Fruit fly (Drosophila melanogaster) whole organism, embryonic: Measurements from ENCODE around the gene MtnE.

Experiments
- Ada2b ChIP-seq: fragments of 200-800 bp; sonication (Bioruptor generic); IDR thresholded peaks from 2 replicates; pipeline ENCODE4 v1.3.6; 2022; ENCODE audit warnings: missing biosample characterization, missing genetic modification characterization
- C15 ChIP-seq: fragments of 200-800 bp; sonication (Bioruptor generic); IDR thresholded peaks from 3 replicates; pipeline ENCODE4 v1.3.6; 2022; ENCODE audit warnings: missing biosample characterization, missing genetic modification characterization
- CG10366 ChIP-seq: fragments of 200-800 bp; sonication (Bioruptor generic); IDR thresholded peaks from 2 replicates; pipeline ENCODE4 v1.3.6; 2022; ENCODE audit warnings: missing biosample characterization, missing genetic modification characterization
- CG11085 ChIP-seq: fragments of 200-800 bp; sonication (Bioruptor generic); IDR thresholded peaks from 2 replicates; pipeline ENCODE4 v1.3.6; 2022; ENCODE audit warnings: missing biosample characterization, missing genetic modification characterization
- CG12769 ChIP-seq: fragments of 200-800 bp; sonication (Bioruptor generic); optimal IDR thresholded peaks from 2 replicates; lab custom pipeline; 2019; ENCODE audit warnings: missing biosample characterization, mild to moderate bottlenecking, missing genetic modification characterization, moderate library complexity
- CG13894 ChIP-seq: fragments of 200-800 bp; sonication (Bioruptor generic); optimal IDR thresholded peaks from 3 replicates; lab custom pipeline; 2018; ENCODE audit warnings: missing biosample characterization, mild to moderate bottlenecking, missing genetic modification characterization, moderate library complexity
- CG14441 ChIP-seq: fragments of 200-800 bp; sonication (Bioruptor generic); IDR thresholded peaks from 2 replicates; pipeline ENCODE4 v1.3.6; 2022; ENCODE audit warnings: missing biosample characterization, missing genetic modification characterization
- CG15269 ChIP-seq: fragments of 200-800 bp; sonication (Bioruptor generic); optimal IDR thresholded peaks from 2 replicates; lab custom pipeline; 2018; ENCODE audit warnings: missing biosample characterization, mild to moderate bottlenecking, missing genetic modification characterization, moderate library complexity
- CG15479 ChIP-seq: fragments of 200-800 bp; sonication (Bioruptor generic); optimal IDR thresholded peaks from 3 replicates; lab custom pipeline; 2019; ENCODE audit warnings: missing biosample characterization, mild to moderate bottlenecking, missing genetic modification characterization, moderate library complexity
- CG15601 ChIP-seq: fragments of 200-800 bp; sonication (Bioruptor generic); optimal IDR thresholded peaks from 3 replicates; lab custom pipeline; 2019; ENCODE audit warnings: missing biosample characterization, mild to moderate bottlenecking, missing genetic modification characterization, moderate library complexity
- CG16813 ChIP-seq: fragments of 200-800 bp; sonication (Bioruptor generic); IDR thresholded peaks from 3 replicates; pipeline ENCODE4 v1.3.6; 2022; ENCODE audit warnings: missing biosample characterization, missing genetic modification characterization; ENCODE audit not compliant: partially characterized antibody
- CG17385 ChIP-seq: fragments of 200-800 bp; sonication (Bioruptor generic); optimal IDR thresholded peaks from 3 replicates; lab custom pipeline; 2018; ENCODE audit warnings: missing biosample characterization, mild to moderate bottlenecking, missing genetic modification characterization
- CG2889 ChIP-seq: fragments of 200-800 bp; sonication (Bioruptor generic); IDR thresholded peaks from 3 replicates; pipeline ENCODE4 v1.3.6; 2022; ENCODE audit warnings: missing biosample characterization, missing genetic modification characterization
- CG34422 ChIP-seq: fragments of 200-800 bp; sonication (Bioruptor generic); IDR thresholded peaks from 3 replicates; pipeline ENCODE4 v1.3.6; 2022; ENCODE audit warnings: missing biosample characterization, missing genetic modification characterization
- CG3995 ChIP-seq: fragments of 200-800 bp; sonication (Bioruptor generic); optimal IDR thresholded peaks from 3 replicates; lab custom pipeline; 2016; ENCODE audit warnings: missing biosample characterization, missing genetic modification characterization
- CG4404 ChIP-seq: fragments of 200-800 bp; sonication (Bioruptor generic); IDR thresholded peaks from 2 replicates; pipeline ENCODE4 v1.3.6; 2022; ENCODE audit warnings: missing biosample characterization, missing genetic modification characterization
- CG6254 ChIP-seq: fragments of 200-800 bp; sonication (Bioruptor generic); optimal IDR thresholded peaks from 3 replicates; lab custom pipeline; 2017; ENCODE audit warnings: mild to moderate bottlenecking, missing biosample characterization, missing genetic modification reagents, missing genetic modification characterization
- CG6272 ChIP-seq: fragments of 200-800 bp; sonication (Bioruptor generic); IDR thresholded peaks from 2 replicates; pipeline ENCODE4 v1.3.6; 2022; ENCODE audit warnings: missing biosample characterization, missing genetic modification characterization
- CG6813 ChIP-seq: fragments of 200-800 bp; sonication (Bioruptor generic); optimal IDR thresholded peaks from 2 replicates; lab custom pipeline; 2017; ENCODE audit warnings: missing biosample characterization, missing genetic modification characterization, mild to moderate bottlenecking, moderate library complexity, missing genetic modification reagents
- CG7556 ChIP-seq: fragments of 200-800 bp; sonication (Bioruptor generic); optimal IDR thresholded peaks from 2 replicates; lab custom pipeline; 2017; ENCODE audit warnings: missing biosample characterization, mild to moderate bottlenecking, missing genetic modification characterization
- CG7786 ChIP-seq: fragments of 200-800 bp; sonication (Bioruptor generic); optimal IDR thresholded peaks from 2 replicates; lab custom pipeline; 2016; ENCODE audit warnings: missing biosample characterization, missing genetic modification characterization
- CG8281 ChIP-seq: fragments of 200-800 bp; sonication (Bioruptor generic); optimal IDR thresholded peaks from 2 replicates; lab custom pipeline; 2018; ENCODE audit warnings: missing biosample characterization, mild to moderate bottlenecking, missing genetic modification characterization, moderate library complexity
- CG8359 ChIP-seq: fragments of 200-800 bp; sonication (Bioruptor generic); optimal IDR thresholded peaks from 2 replicates; lab custom pipeline; 2017; ENCODE audit warnings: missing biosample characterization, mild to moderate bottlenecking, missing genetic modification characterization, borderline replicate concordance
- CG8478 ChIP-seq: fragments of >200 bp; optimal IDR thresholded peaks from 2 replicates; lab custom pipeline; 2018
- HLHmδ ChIP-seq: fragments of 200-800 bp; sonication (Bioruptor generic); optimal IDR thresholded peaks from 2 replicates; lab custom pipeline; 2018; ENCODE audit warnings: missing biosample characterization, mild to moderate bottlenecking, missing genetic modification characterization, moderate library complexity
- Hand ChIP-seq: fragments of 200-800 bp; sonication (Bioruptor generic); optimal IDR thresholded peaks from 2 replicates; lab custom pipeline; 2017; ENCODE audit warnings: mild to moderate bottlenecking, missing biosample characterization, missing genetic modification reagents, missing genetic modification characterization
- Meics ChIP-seq: fragments of 200-800 bp; sonication (Bioruptor generic); optimal IDR thresholded peaks from 2 replicates; lab custom pipeline; 2017; ENCODE audit warnings: missing biosample characterization, mild to moderate bottlenecking, missing genetic modification characterization
- NFAT ChIP-seq: fragments of 200-800 bp; sonication (Bioruptor generic); IDR thresholded peaks from 2 replicates; pipeline ENCODE4 v1.3.6; 2022; ENCODE audit warnings: missing biosample characterization, missing genetic modification characterization
- Poxn ChIP-seq: fragments of 200-800 bp; sonication (Bioruptor generic); IDR thresholded peaks from 2 replicates; pipeline ENCODE4 v1.3.6; 2022; ENCODE audit warnings: missing biosample characterization, missing genetic modification characterization
- ap ChIP-seq: fragments of 200-800 bp; sonication (Bioruptor generic); IDR thresholded peaks from 2 replicates; pipeline ENCODE4 v1.3.6; 2022; ENCODE audit warnings: missing biosample characterization, missing genetic modification characterization
- bbx ChIP-seq: fragments of 200-800 bp; sonication (Bioruptor generic); IDR thresholded peaks from 2 replicates; pipeline ENCODE4 v1.3.6; 2022; ENCODE audit warnings: missing biosample characterization, missing genetic modification characterization; ENCODE audit not compliant: partially characterized antibody
- bigmax ChIP-seq: fragments of 200-800 bp; sonication (Bioruptor generic); optimal IDR thresholded peaks from 2 replicates; lab custom pipeline; 2018; ENCODE audit warnings: missing biosample characterization, mild to moderate bottlenecking, missing genetic modification characterization
- cad ChIP-seq: fragments of >200 bp; optimal IDR thresholded peaks from 2 replicates; lab custom pipeline; 2017; ENCODE audit warnings: missing biosample characterization, missing genetic modification characterization
- cas ChIP-seq: fragments of 200-800 bp; sonication (Bioruptor generic); IDR thresholded peaks from 2 replicates; pipeline ENCODE4 v1.3.6; 2022; ENCODE audit warnings: missing biosample characterization, missing genetic modification characterization
- dati ChIP-seq: fragments of 200-800 bp; sonication (Bioruptor generic); IDR thresholded peaks from 2 replicates; pipeline ENCODE4 v1.3.6; 2022; ENCODE audit warnings: missing biosample characterization, missing genetic modification characterization
- dpn ChIP-seq, 2 experiments: fragments of 200-800 bp; sonication (Bioruptor generic); optimal IDR thresholded peaks; 3 replicates each; lab custom pipeline; 2016; ENCODE audit warnings: missing biosample characterization in 2 of 2, missing genetic modification characterization in 2 of 2
- otp ChIP-seq: fragments of 200-800 bp; sonication (Bioruptor generic); IDR thresholded peaks from 3 replicates; pipeline ENCODE4, ENCODE4 v1.3.6; 2022; ENCODE audit warnings: missing biosample characterization, missing genetic modification characterization
- rib ChIP-seq: fragments of 200-800 bp; sonication (Bioruptor generic); IDR thresholded peaks from 2 replicates; pipeline ENCODE4 v1.3.6; 2022; ENCODE audit warnings: missing biosample characterization, missing genetic modification characterization
- row ChIP-seq: fragments of 200-800 bp; sonication (Bioruptor generic); IDR thresholded peaks from 3 replicates; pipeline ENCODE4 v1.3.6; 2022; ENCODE audit warnings: missing biosample characterization, missing genetic modification characterization
- salm ChIP-seq: fragments of 200-800 bp; sonication (Bioruptor generic); optimal IDR thresholded peaks from 2 replicates; lab custom pipeline; 2018; ENCODE audit warnings: missing biosample characterization, mild to moderate bottlenecking, missing genetic modification characterization
- shn ChIP-seq: fragments of 200-800 bp; sonication (Bioruptor generic); optimal IDR thresholded peaks from 3 replicates; lab custom pipeline; 2016; ENCODE audit warnings: missing biosample characterization, missing genetic modification characterization
- stwl ChIP-seq: fragments of 200-800 bp; sonication (Bioruptor generic); optimal IDR thresholded peaks from 3 replicates; lab custom pipeline; 2018; ENCODE audit warnings: missing biosample characterization, mild to moderate bottlenecking, missing genetic modification characterization, moderate library complexity
- tna ChIP-seq: fragments of 200-800 bp; sonication (Bioruptor generic); IDR thresholded peaks from 2 replicates; pipeline ENCODE4 v1.3.6; 2022; ENCODE audit warnings: missing biosample characterization, missing genetic modification characterization; ENCODE audit not compliant: partially characterized antibody
- vfl ChIP-seq: fragments of 200-800 bp; sonication (Bioruptor generic); optimal IDR thresholded peaks from 2 replicates; lab custom pipeline; 2016; ENCODE audit warnings: missing biosample characterization, missing genetic modification characterization
- z ChIP-seq: fragments of 200-800 bp; sonication (Bioruptor generic); IDR thresholded peaks from 3 replicates; pipeline ENCODE4 v1.3.6; 2022; ENCODE audit warnings: missing biosample characterization, missing genetic modification characterization
- zf30C ChIP-seq: fragments of 200-800 bp; sonication (Bioruptor generic); optimal IDR thresholded peaks from 3 replicates; lab custom pipeline; 2018; ENCODE audit warnings: missing biosample characterization, mild to moderate bottlenecking, missing genetic modification characterization

Gene MtnE

DNA sequence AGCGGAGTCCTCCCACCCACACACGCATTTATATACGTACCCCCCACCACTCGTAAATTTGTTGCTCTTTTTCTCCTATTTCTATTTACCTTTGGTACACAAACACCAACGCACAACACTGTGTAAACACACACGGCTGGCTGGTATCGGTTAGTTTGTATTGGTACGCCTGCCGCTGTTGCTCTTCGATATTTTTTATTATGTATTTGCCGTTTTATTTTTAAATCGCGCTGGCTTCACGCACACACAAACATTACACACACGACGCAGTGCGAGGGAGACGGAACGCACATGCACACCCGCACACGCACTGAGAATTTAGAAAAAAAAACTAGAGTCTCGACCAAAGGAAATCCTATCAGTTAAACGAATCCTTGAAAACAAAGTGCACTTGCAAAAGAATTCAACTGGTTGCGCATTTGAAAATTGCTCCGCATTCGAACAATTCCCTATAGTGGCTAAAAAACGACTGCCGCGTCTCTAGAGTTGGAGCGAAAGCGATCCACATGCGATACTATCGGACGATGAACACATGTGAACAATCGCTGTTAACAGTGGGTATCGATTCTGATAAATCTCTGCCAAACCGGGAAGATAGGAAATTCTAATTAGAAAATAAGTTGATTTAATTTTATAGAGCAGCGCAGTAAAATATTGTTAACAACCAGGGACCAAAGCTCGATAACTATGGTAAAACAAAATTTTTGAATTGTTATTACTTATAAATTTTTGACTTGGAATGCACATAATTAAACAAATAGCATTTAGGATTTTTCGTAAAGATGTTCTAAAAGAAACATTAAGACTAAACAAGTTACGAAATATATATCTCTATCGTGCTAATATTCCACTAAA is 16.4 kb upstream of the MtnE start (continued):
- TF ChIP-seq zf30C (GFP tag; lab: Kevin White, UChicago): no peak
- TF ChIP-seq cad: no peak
- no peak for TF ChIP-seq z
- TF ChIP-seq otp: peak; percentile 61; the same call in 2 of the 3 replicates
- peak; percentile 42 for TF ChIP-seq shn (GFP tag; lab: Kevin White, UChicago)
- peak; percentile 25; the same call in 1 of the 2 replicates for TF ChIP-seq CG14441 (GFP tag; lab: Robert Waterston, UW)
- TF ChIP-seq Meics (GFP tag; lab: Kevin White, UChicago): peak; percentile 21
- no peak for TF ChIP-seq CG8478 (lab: Kevin White, UChicago)
- TF ChIP-seq CG11085 (GFP tag; lab: Robert Waterston, UW): no peak; the same call in 1 of the 2 replicates
- TF ChIP-seq CG2889 (GFP tag; lab: Robert Waterston, UW): 0 out of 3 replicates have a peak, but pooled peaks have one; percentile 41
- peak; percentile 69 for TF ChIP-seq CG6254 (GFP tag; lab: Kevin White, UChicago)
- TF ChIP-seq CG15269 (tag; lab: Kevin White, UChicago): peak; percentile 52
- no peak; the same call in 2 of the 3 replicates for TF ChIP-seq row
- TF ChIP-seq, all 482 proteins: peak for 329

DNA sequence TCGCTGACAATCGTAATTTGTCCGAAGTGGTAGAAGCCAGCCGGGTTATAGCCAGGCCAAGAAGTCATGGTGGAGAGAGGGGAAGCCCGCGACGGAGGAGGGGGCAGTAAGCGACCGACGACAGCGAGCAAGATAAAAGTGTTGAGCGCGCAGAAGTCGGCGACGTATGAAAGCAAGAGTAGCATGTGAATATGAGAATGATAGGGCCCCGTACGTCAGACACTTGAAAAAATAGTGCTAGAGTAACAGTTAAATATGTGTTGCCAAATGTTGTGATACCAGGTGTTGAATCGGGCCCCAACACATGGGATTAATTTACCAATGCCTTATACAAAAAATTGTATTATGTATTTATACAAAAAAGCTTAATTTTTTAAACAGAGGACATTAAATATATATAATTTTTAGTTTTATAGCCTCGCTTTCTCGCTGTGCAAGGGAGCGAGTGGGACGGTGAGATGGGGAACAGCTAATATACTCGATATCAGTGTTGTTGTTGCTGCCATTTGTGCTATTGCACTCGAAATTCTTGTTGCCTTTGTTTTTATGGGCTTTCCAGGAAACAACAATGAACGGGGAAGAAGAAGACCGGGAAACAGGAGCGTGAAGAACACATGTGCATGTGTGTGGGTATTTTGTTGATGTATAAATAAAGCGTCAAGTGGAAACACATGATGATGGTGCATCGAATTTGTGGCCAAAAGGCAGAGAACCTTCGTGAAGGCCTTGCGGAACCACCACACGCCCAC is 15.5 kb upstream of the MtnE start:
- TF ChIP-seq ap (GFP tag; lab: Robert Waterston, UW) (peak; percentile 62), stwl (tag; lab: Kevin White, UChicago) (peak; percentile 4), HLHmδ (no peak), CG17385 (GFP tag; lab: Kevin White, UChicago) (peak; percentile 69), rib (peak; percentile 79), CG8281 (peak; percentile 65), tna (GFP tag; lab: Robert Waterston, UW) (no peak), Hand (GFP tag; lab: Kevin White, UChicago) (peak; percentile 77), CG15601 (tag; lab: Kevin White, UChicago) (peak; percentile 78), dati (GFP tag; lab: Robert Waterston, UW) (peak; percentile 62; the same call in 1 of the 2 replicates), CG3995 (peak; percentile 72), CG34422 (peak; percentile 69), bigmax (GFP tag; lab: Kevin White, UChicago) (no peak), CG4404 (peak; percentile 85), CG15479 (GFP tag; lab: Kevin White, UChicago) (no peak), CG7786 (GFP tag; lab: Kevin White, UChicago) (peak; percentile 37), CG10366 (GFP tag; lab: Robert Waterston, UW) (peak; percentile 85), bbx (GFP tag; lab: Robert Waterston, UW) (no peak), CG7556 (GFP tag; lab: Kevin White, UChicago) (peak; percentile 77), NFAT (GFP tag; lab: Robert Waterston, UW) (peak; percentile 33; the same call in 1 of the 2 replicates), CG8359 (GFP tag; lab: Kevin White, UChicago) (peak; percentile 53), cas (GFP tag; lab: Robert Waterston, UW) (peak; percentile 25; the same call in 1 of the 2 replicates), CG6813 (peak; percentile 78), CG6272 (peak; percentile 73), dpn (GFP tag; optimal IDR thresholded peaks at IDR 0.05; lab: Kevin White, UChicago) (peak; percentile 20 to 78), Poxn (GFP tag; lab: Robert Waterston, UW) (0 out of 2 replicates have a peak, but pooled peaks have one; percentile 39), CG12769 (tag; lab: Kevin White, UChicago) (peak; percentile 39), CG16813 (GFP tag; lab: Robert Waterston, UW) (no peak), Ada2b (peak; percentile 87), CG13894 (tag; lab: Kevin White, UChicago) (peak; percentile 82), salm (tag; lab: Kevin White, UChicago) (peak; percentile 74), vfl (GFP tag; lab: Kevin White, UChicago) (peak; percentile 21), C15 (GFP tag; lab: Robert Waterston, UW) (peak; percentile 78; the same call in 2 of the 3 replicates)
